Fruit fly (Drosophila melanogaster) whole organism, embryonic: ENCODE data around the gene elB.

Source experiments
- ATbp ChIP-seq: fragments of 200-800 bp; sonication (Bioruptor generic); optimal IDR thresholded peaks from 2 replicates; lab custom pipeline; 2017; ENCODE audit warnings: missing biosample characterization, mild to moderate bottlenecking, missing genetic modification characterization, missing genetic modification reagents
- Atf3 ChIP-seq: fragments of 200-800 bp; sonication (Bioruptor generic); optimal IDR thresholded peaks from 3 replicates; lab custom pipeline; 2016; ENCODE audit warnings: missing biosample characterization, missing genetic modification characterization
- Atf6 ChIP-seq: fragments of 200-800 bp; sonication (Bioruptor generic); IDR thresholded peaks from 2 replicates; pipeline ENCODE4 v1.3.6; 2022; ENCODE audit warnings: missing biosample characterization, missing genetic modification characterization
- Blimp-1 ChIP-seq: fragments of 200-800 bp; sonication (Bioruptor generic); optimal IDR thresholded peaks from 3 replicates; lab custom pipeline; 2018; ENCODE audit warnings: missing biosample characterization, missing genetic modification characterization, mild to moderate bottlenecking, moderate library complexity, missing genetic modification reagents
- CG10147 ChIP-seq: fragments of 200-800 bp; sonication (Bioruptor generic); optimal IDR thresholded peaks from 2 replicates; lab custom pipeline; 2019; ENCODE audit warnings: missing biosample characterization, mild to moderate bottlenecking, missing genetic modification characterization, moderate library complexity
- CG10267 ChIP-seq: fragments of 200-800 bp; sonication (Bioruptor generic); optimal IDR thresholded peaks from 2 replicates; lab custom pipeline; 2018; ENCODE audit warnings: missing biosample characterization, mild to moderate bottlenecking, missing genetic modification characterization, moderate library complexity
- CG12071 ChIP-seq: fragments of 200-800 bp; sonication (Bioruptor generic); optimal IDR thresholded peaks from 3 replicates; lab custom pipeline; 2018; ENCODE audit warnings: missing biosample characterization, mild to moderate bottlenecking, missing genetic modification characterization
- CG12391 ChIP-seq: fragments of 200-800 bp; sonication (Bioruptor generic); optimal IDR thresholded peaks from 3 replicates; lab custom pipeline; 2018; ENCODE audit warnings: missing biosample characterization, mild to moderate bottlenecking, missing genetic modification characterization, moderate library complexity
- CG18262 ChIP-seq: fragments of 200-800 bp; optimal IDR thresholded peaks from 3 replicates; lab custom pipeline; 2019; ENCODE audit warnings: missing biosample characterization, mild to moderate bottlenecking, missing genetic modification characterization, moderate library complexity
- CG2120 ChIP-seq: fragments of 200-800 bp; sonication (Bioruptor generic); optimal IDR thresholded peaks from 3 replicates; lab custom pipeline; 2016; ENCODE audit warnings: missing biosample characterization, missing genetic modification characterization
- CG2712 ChIP-seq: fragments of 200-800 bp; optimal IDR thresholded peaks from 3 replicates; lab custom pipeline; 2019; ENCODE audit warnings: missing biosample characterization, mild to moderate bottlenecking, missing genetic modification characterization, moderate library complexity
- CG30403 ChIP-seq: fragments of 200-800 bp; sonication (Bioruptor generic); optimal IDR thresholded peaks from 3 replicates; lab custom pipeline; 2016; ENCODE audit warnings: missing biosample characterization, missing genetic modification characterization
- CG31441 ChIP-seq: fragments of 200-800 bp; sonication (Bioruptor generic); IDR thresholded peaks from 2 replicates; pipeline ENCODE4 v1.3.6; 2022; ENCODE audit warnings: missing biosample characterization, missing genetic modification characterization
- CG4854 ChIP-seq: fragments of 200-800 bp; sonication (Bioruptor generic); optimal IDR thresholded peaks from 2 replicates; lab custom pipeline; 2016; ENCODE audit warnings: missing biosample characterization, missing genetic modification characterization, inconsistent platforms
- CG8924 ChIP-seq: fragments of 200-800 bp; optimal IDR thresholded peaks from 3 replicates; lab custom pipeline; 2019; ENCODE audit warnings: missing biosample characterization, mild to moderate bottlenecking, missing genetic modification characterization, moderate library complexity
- CG9932 ChIP-seq: fragments of 200-800 bp; sonication (Bioruptor generic); IDR thresholded peaks from 2 replicates; pipeline ENCODE4 v1.3.6; 2022; ENCODE audit warnings: missing biosample characterization, missing genetic modification characterization
- Hr51 ChIP-seq, 2 experiments: fragments of 200-800 bp; sonication (Bioruptor generic); optimal IDR thresholded peaks; 2 replicates in 1 of 2; 3 replicates in 1 of 2; lab custom pipeline; 2016 to 2018; ENCODE audit warnings: missing biosample characterization in 2 of 2, missing genetic modification characterization in 2 of 2, mild to moderate bottlenecking in 1 of 2, moderate library complexity in 1 of 2
- Oli ChIP-seq: fragments of 200-800 bp; sonication (Bioruptor generic); optimal IDR thresholded peaks from 2 replicates; lab custom pipeline; 2018; ENCODE audit warnings: missing biosample characterization, mild to moderate bottlenecking, missing genetic modification characterization, moderate library complexity
- PHDP ChIP-seq: fragments of 200-800 bp; sonication (Bioruptor generic); optimal IDR thresholded peaks from 3 replicates; lab custom pipeline; 2018; ENCODE audit warnings: missing biosample characterization, mild to moderate bottlenecking, missing genetic modification characterization, moderate library complexity
- Ptx1 ChIP-seq: fragments of 200-800 bp; sonication (Bioruptor generic); IDR thresholded peaks from 2 replicates; pipeline ENCODE4 v1.3.6; 2022; ENCODE audit warnings: missing biosample characterization, missing genetic modification characterization
- Sox102F ChIP-seq: fragments of 200-800 bp; sonication (Bioruptor generic); optimal IDR thresholded peaks from 2 replicates; lab custom pipeline; 2018; ENCODE audit warnings: missing biosample characterization, mild to moderate bottlenecking, missing genetic modification characterization, moderate library complexity
- Ssrp ChIP-seq: fragments of 200-800 bp; sonication (Bioruptor generic); optimal IDR thresholded peaks from 2 replicates; lab custom pipeline; 2018; ENCODE audit warnings: missing biosample characterization, mild to moderate bottlenecking, missing genetic modification characterization, moderate library complexity
- Vsx1 ChIP-seq: fragments of 200-800 bp; sonication (Bioruptor generic); optimal IDR thresholded peaks from 2 replicates; lab custom pipeline; 2017; ENCODE audit warnings: missing biosample characterization, mild to moderate bottlenecking, missing genetic modification characterization, missing genetic modification reagents
- ato ChIP-seq: fragments of 200-800 bp; sonication (Bioruptor generic); IDR thresholded peaks from 2 replicates; pipeline ENCODE4 v1.3.6; 2022; ENCODE audit warnings: missing biosample characterization, missing genetic modification characterization; ENCODE audit not compliant: partially characterized antibody
- bsh ChIP-seq, 2 experiments: fragments of 200-800 bp; sonication (Bioruptor generic); optimal IDR thresholded peaks; 2 replicates each; lab custom pipeline; 2017 to 2018; ENCODE audit warnings: mild to moderate bottlenecking in 2 of 2, missing biosample characterization in 2 of 2, missing genetic modification characterization in 2 of 2, moderate library complexity in 1 of 2
- danr ChIP-seq: fragments of 200-800 bp; sonication (Bioruptor generic); IDR thresholded peaks from 2 replicates; pipeline ENCODE4 v1.3.6; 2022; ENCODE audit warnings: missing biosample characterization, missing genetic modification characterization
- dmrt99B ChIP-seq: fragments of 200-800 bp; sonication (Bioruptor generic); optimal IDR thresholded peaks from 2 replicates; lab custom pipeline; 2018; ENCODE audit warnings: missing biosample characterization, mild to moderate bottlenecking, missing genetic modification characterization, moderate library complexity
- dysf ChIP-seq: fragments of 200-800 bp; sonication (Bioruptor generic); IDR thresholded peaks from 3 replicates; pipeline ENCODE4 v1.3.6; 2022; ENCODE audit warnings: missing biosample characterization, missing genetic modification characterization
- gcm2 ChIP-seq: fragments of 200-800 bp; sonication (Bioruptor generic); optimal IDR thresholded peaks from 2 replicates; lab custom pipeline; 2016; ENCODE audit warnings: missing biosample characterization, missing genetic modification characterization
- gem ChIP-seq: fragments of 200-800 bp; sonication (Bioruptor generic); optimal IDR thresholded peaks from 2 replicates; lab custom pipeline; 2019; ENCODE audit warnings: missing biosample characterization, mild to moderate bottlenecking, missing genetic modification characterization, moderate library complexity
- hkb ChIP-seq, 2 experiments: fragments of 200-800 bp in 1 of 2; fragments of >200 bp in 1 of 2; sonication (Bioruptor generic) in 1 of 2; IDR thresholded peaks in 1 of 2; optimal IDR thresholded peaks in 1 of 2; 2 replicates each; pipeline versions ENCODE4 v1.3.6 to Lab custom; 2017 to 2022; ENCODE audit warnings: missing biosample characterization in 1 of 2, missing genetic modification characterization in 1 of 2
- ind ChIP-seq: fragments of 200-800 bp; sonication (Bioruptor generic); optimal IDR thresholded peaks from 3 replicates; lab custom pipeline; 2016; ENCODE audit warnings: missing biosample characterization, missing genetic modification characterization
- inv ChIP-seq: fragments of 200-800 bp; sonication (Bioruptor generic); IDR thresholded peaks from 2 replicates; pipeline ENCODE4 v1.3.6; 2022; ENCODE audit warnings: missing biosample characterization, missing genetic modification characterization; ENCODE audit not compliant: partially characterized antibody
- jumu ChIP-seq: fragments of 200-800 bp; sonication (Bioruptor generic); optimal IDR thresholded peaks from 3 replicates; lab custom pipeline; 2016; ENCODE audit warnings: missing biosample characterization, missing genetic modification characterization
- lab ChIP-seq: fragments of 200-800 bp; sonication (Bioruptor generic); optimal IDR thresholded peaks from 3 replicates; lab custom pipeline; 2017; ENCODE audit warnings: missing biosample characterization, missing genetic modification characterization, mild to moderate bottlenecking, moderate library complexity, missing genetic modification reagents
- lmd ChIP-seq: fragments of 200-800 bp; sonication (Bioruptor generic); IDR thresholded peaks from 2 replicates; pipeline ENCODE4 v1.3.6; 2022; ENCODE audit warnings: missing biosample characterization, missing genetic modification characterization
- lola ChIP-seq, 3 experiments: fragments of >200 bp in 2 of 3; fragments of 200-800 bp in 1 of 3; sonication (Bioruptor generic) in 1 of 3; optimal IDR thresholded peaks; 2 replicates each; lab custom pipeline; 2017 to 2019; ENCODE audit warnings: missing biosample characterization in 3 of 3, missing genetic modification characterization in 3 of 3, mild to moderate bottlenecking in 1 of 3, moderate library complexity in 1 of 3
- pzg ChIP-seq: fragments of 200-800 bp; sonication (Bioruptor generic); optimal IDR thresholded peaks from 3 replicates; lab custom pipeline; 2018; ENCODE audit warnings: missing biosample characterization, mild to moderate bottlenecking, missing genetic modification characterization, moderate library complexity
- ro ChIP-seq: fragments of 200-800 bp; sonication (Bioruptor generic); IDR thresholded peaks from 2 replicates; pipeline ENCODE4 v1.3.6; 2022; ENCODE audit warnings: missing biosample characterization, missing genetic modification characterization
- row ChIP-seq: fragments of 200-800 bp; sonication (Bioruptor generic); IDR thresholded peaks from 3 replicates; pipeline ENCODE4 v1.3.6; 2022; ENCODE audit warnings: missing biosample characterization, missing genetic modification characterization
- sc ChIP-seq, 3 experiments: fragments of >200 bp in 2 of 3; fragments of 200-800 bp in 1 of 3; sonication (Bioruptor generic) in 1 of 3; optimal IDR thresholded peaks; 2 replicates in 2 of 3; 3 replicates in 1 of 3; lab custom pipeline; 2017; ENCODE audit warnings: mild to moderate bottlenecking in 1 of 3, missing biosample characterization in 1 of 3, missing genetic modification characterization in 1 of 3, missing genetic modification reagents in 1 of 3
- sens ChIP-seq: fragments of 200-800 bp; sonication (Bioruptor generic); peaks from one replicate; lab custom pipeline; 2016; ENCODE audit warnings: missing biosample characterization, missing genetic modification characterization
- shn ChIP-seq: fragments of 200-800 bp; sonication (Bioruptor generic); optimal IDR thresholded peaks from 3 replicates; lab custom pipeline; 2016; ENCODE audit warnings: missing biosample characterization, missing genetic modification characterization
- tap ChIP-seq: fragments of 200-800 bp; optimal IDR thresholded peaks from 3 replicates; lab custom pipeline; 2019; ENCODE audit warnings: missing biosample characterization, mild to moderate bottlenecking, missing genetic modification characterization, moderate library complexity
- ttk ChIP-seq: fragments of 200-800 bp; sonication (Bioruptor generic); IDR thresholded peaks from 2 replicates; pipeline ENCODE4 v2.1.2; 2022; ENCODE audit warnings: missing biosample characterization, missing genetic modification characterization
- zfh1 ChIP-seq: fragments of 200-800 bp; sonication (Bioruptor generic); IDR thresholded peaks from 3 replicates; pipeline ENCODE4 v1.3.6; 2022; ENCODE audit warnings: missing biosample characterization, missing genetic modification characterization

The elB gene

dm6 chr2L:14457414-14457813, 48.1 kb upstream of the elB start (continued):
- peak; percentile 47 for TF ChIP-seq CG12391 (tag; lab: Kevin White, UChicago)
- TF ChIP-seq pzg = no peak
- peak; percentile 74 for TF ChIP-seq sens
- no peak for TF ChIP-seq inv
- no peak for TF ChIP-seq shn (GFP tag; lab: Kevin White, UChicago)
- TF ChIP-seq Vsx1 (GFP tag; lab: Kevin White, UChicago) = no peak
- TF ChIP-seq CG31441 (GFP tag; lab: Robert Waterston, UW) = peak; percentile 42; the same call in 1 of the 2 replicates
- peak; percentile 69 for TF ChIP-seq gem (tag; lab: Kevin White, UChicago)
- TF ChIP-seq lola (GFP tag; optimal IDR thresholded peaks at IDR 0.05; lab: Kevin White, UChicago) = peak in 1 of 3 experiments; percentile 30
- TF ChIP-seq hkb (optimal IDR thresholded peaks at IDR 0.05; lab: Kevin White, UChicago) = no peak
- TF ChIP-seq hkb (GFP tag; IDR thresholded peaks at IDR 0.05; lab: Robert Waterston, UW) = peak; percentile 21; the same call in 1 of the 2 replicates
- TF ChIP-seq danr (GFP tag; lab: Robert Waterston, UW) = no peak
- TF ChIP-seq Ptx1 = peak; percentile 54
- TF ChIP-seq ato (GFP tag; lab: Robert Waterston, UW) = no peak
- no peak for TF ChIP-seq Atf3 (GFP tag; lab: Kevin White, UChicago)
- peak; percentile 43; the same call in 1 of the 2 replicates for TF ChIP-seq ttk (GFP tag; lab: Robert Waterston, UW)
- peak; percentile 38 for TF ChIP-seq Blimp-1 (GFP tag; lab: Kevin White, UChicago)
- no peak for TF ChIP-seq CG2120 (GFP tag; lab: Kevin White, UChicago)
- TF ChIP-seq CG2712 (tag; lab: Kevin White, UChicago) = peak; percentile 48
- peak; percentile 28 for TF ChIP-seq PHDP
- no peak for TF ChIP-seq gcm2 (GFP tag; lab: Kevin White, UChicago)
- TF ChIP-seq lmd (GFP tag; lab: Robert Waterston, UW) = peak; percentile 48; the same call in 1 of the 2 replicates
- peak; percentile 25 for TF ChIP-seq ATbp
- peak; percentile 28; the same call in 1 of the 2 replicates for TF ChIP-seq Atf6 (GFP tag; lab: Robert Waterston, UW)
- TF ChIP-seq CG12071 = no peak
- peak; percentile 29 for TF ChIP-seq Oli
- no peak for TF ChIP-seq CG9932 (GFP tag; lab: Robert Waterston, UW)
- no peak for TF ChIP-seq ro
- peak; percentile 38 for TF ChIP-seq Ssrp (tag; lab: Kevin White, UChicago)
- TF ChIP-seq zfh1 (GFP tag; lab: Robert Waterston, UW) = peak; percentile 22; the same call in 1 of the 3 replicates
- TF ChIP-seq sc (optimal IDR thresholded peaks at IDR 0.05; lab: Kevin White, UChicago) = no peak
- peak; percentile 24 for TF ChIP-seq sc (GFP tag; optimal IDR thresholded peaks at IDR 0.05; lab: Kevin White, UChicago)
- peak; percentile 49 for TF ChIP-seq CG18262 (tag; lab: Kevin White, UChicago)
- TF ChIP-seq dysf (GFP tag; lab: Robert Waterston, UW) = peak; percentile 72
- TF ChIP-seq CG4854 (GFP tag; lab: Kevin White, UChicago) = no peak
- peak; percentile 44 for TF ChIP-seq Sox102F (GFP tag; lab: Kevin White, UChicago)
- peak; percentile 72 for TF ChIP-seq row (GFP tag; lab: Robert Waterston, UW)
- TF ChIP-seq CG10267 = peak; percentile 14
- peak; percentile 55 for TF ChIP-seq dmrt99B (tag; lab: Kevin White, UChicago)
- TF ChIP-seq CG10147 (GFP tag; lab: Kevin White, UChicago) = peak; percentile 14
- peak in 1 of 2 experiments; percentile 48 for TF ChIP-seq Hr51 (GFP tag; optimal IDR thresholded peaks at IDR 0.05; lab: Kevin White, UChicago)
- peak; percentile 28 for TF ChIP-seq lab
- peak; percentile 6 for TF ChIP-seq ind (GFP tag; lab: Kevin White, UChicago)
- TF ChIP-seq tap = peak; percentile 56
- TF ChIP-seq bsh (GFP tag; optimal IDR thresholded peaks at IDR 0.05; lab: Kevin White, UChicago) = peak in 1 of 2 experiments; percentile 40
- peak; percentile 18 for TF ChIP-seq CG8924 (tag; lab: Kevin White, UChicago)
- no peak for TF ChIP-seq jumu
- peak; percentile 25 for TF ChIP-seq CG30403 (GFP tag; lab: Kevin White, UChicago)
- TF ChIP-seq, all 482 proteins: peak for 81
